Worm (Caenorhabditis elegans) whole organism, L1 larva: ENCODE results near the gene F46B3.14.

Experiments used
- C16A3.4 ChIP-seq: fragments of 150-350 bp; optimal IDR thresholded peaks from 2 replicates; lab custom pipeline; 2014; ENCODE audit warnings: missing biosample characterization, missing genetic modification characterization
- F16B12.6 ChIP-seq: fragments of 150-350 bp; optimal IDR thresholded peaks from 2 replicates; lab custom pipeline; 2014; ENCODE audit warnings: missing biosample characterization, missing genetic modification characterization
- Y116A8C.19 ChIP-seq: sonication (generic microtip); optimal IDR thresholded peaks from 2 replicates; lab custom pipeline; 2016; ENCODE audit warnings: missing compliant biosample characterization, missing genetic modification characterization, borderline replicate concordance
- aha-1 ChIP-seq: fragments of 150-350 bp; optimal IDR thresholded peaks from 2 replicates; lab custom pipeline; 2014; ENCODE audit warnings: missing biosample characterization, missing genetic modification characterization
- ceh-63 ChIP-seq: fragments of 200-800 bp; sonication (Bioruptor generic); optimal IDR thresholded peaks from 2 replicates; lab custom pipeline; 2018; ENCODE audit warnings: mild to moderate bottlenecking, missing genetic modification characterization, missing compliant biosample characterization
- ceh-8 ChIP-seq: fragments of 200-800 bp; sonication (Bioruptor generic); optimal IDR thresholded peaks from 2 replicates; lab custom pipeline; 2018; ENCODE audit warnings: mild to moderate bottlenecking, missing genetic modification characterization, moderate library complexity, missing compliant biosample characterization
- ces-1 ChIP-seq: fragments of 150-350 bp; optimal IDR thresholded peaks from 2 replicates; lab custom pipeline; 2014; ENCODE audit warnings: missing biosample characterization, missing genetic modification reagents, missing genetic modification characterization
- dpl-1 ChIP-seq, 3 experiments: fragments of 150-350 bp in 2 of 3; sonication (generic microtip) in 1 of 3; optimal IDR thresholded peaks; 2 replicates each; lab custom pipeline; 2014 to 2017; ENCODE audit warnings: missing biosample characterization in 3 of 3, missing genetic modification characterization in 3 of 3, missing genetic modification reagents in 3 of 3
- dsc-1 ChIP-seq: sonication (generic microtip); optimal IDR thresholded peaks from 2 replicates; lab custom pipeline; 2016; ENCODE audit warnings: mild to moderate bottlenecking, missing genetic modification characterization, missing compliant biosample characterization
- efl-1 ChIP-seq, 4 experiments: fragments of 150-350 bp; optimal IDR thresholded peaks in 3 of 4; peaks in 1 of 4; 1 replicate in 1 of 4; 2 replicates in 3 of 4; lab custom pipeline; 2014; ENCODE audit warnings: missing biosample characterization in 2 of 4, missing genetic modification characterization in 2 of 4, missing genetic modification reagents in 2 of 4
- efl-3 ChIP-seq: fragments of 200-800 bp; sonication (Bioruptor generic); optimal IDR thresholded peaks from 2 replicates; lab custom pipeline; 2018; ENCODE audit warnings: mild to moderate bottlenecking, missing genetic modification characterization, missing compliant biosample characterization
- egl-13 ChIP-seq: sonication (generic microtip); optimal IDR thresholded peaks from 2 replicates; lab custom pipeline; 2016; ENCODE audit warnings: missing genotype, missing genetic modification reagents, missing genetic modification characterization, missing compliant biosample characterization
- egl-27 ChIP-seq, 2 experiments: fragments of 150-350 bp in 1 of 2; sonication (generic microtip); optimal IDR thresholded peaks; 3 replicates each; lab custom pipeline; 2017 to 2018; ENCODE audit warnings: missing biosample characterization in 2 of 2, missing genetic modification characterization in 2 of 2, missing genetic modification reagents in 2 of 2
- elt-3 ChIP-seq, 6 experiments: fragments of 150-350 bp in 1 of 6; sonication (generic microtip); optimal IDR thresholded peaks; 2 replicates each; lab custom pipeline; 2017 to 2018; ENCODE audit warnings: missing biosample characterization in 6 of 6, missing genetic modification characterization in 6 of 6, inconsistent platforms in 1 of 6
- fkh-8 ChIP-seq: sonication (generic microtip); optimal IDR thresholded peaks from 2 replicates; lab custom pipeline; 2016; ENCODE audit warnings: mild to moderate bottlenecking, missing genetic modification characterization, missing compliant biosample characterization
- hlh-17 ChIP-seq: fragments of 200-800 bp; sonication (Bioruptor generic); optimal IDR thresholded peaks from 2 replicates; lab custom pipeline; 2018; ENCODE audit warnings: missing genetic modification characterization, mild to moderate bottlenecking, missing compliant biosample characterization, moderate library complexity, borderline replicate concordance
- hpl-2 ChIP-seq: fragments of 150-350 bp; optimal IDR thresholded peaks from 2 replicates; lab custom pipeline; 2014; ENCODE audit warnings: missing biosample characterization, missing genetic modification reagents, missing genetic modification characterization
- irx-1 ChIP-seq: sonication (generic microtip); optimal IDR thresholded peaks from 2 replicates; lab custom pipeline; 2016; ENCODE audit warnings: missing genetic modification characterization, missing compliant biosample characterization
- lin-14 ChIP-seq: fragments of 200-800 bp; sonication (Bioruptor generic); optimal IDR thresholded peaks from 2 replicates; lab custom pipeline; 2018; ENCODE audit warnings: mild to moderate bottlenecking, missing genetic modification characterization, moderate library complexity, missing compliant biosample characterization
- lin-39 ChIP-seq: fragments of 150-350 bp; optimal IDR thresholded peaks from 2 replicates; lab custom pipeline; 2014; ENCODE audit warnings: missing biosample characterization, missing genetic modification reagents, missing genetic modification characterization
- lir-3 ChIP-seq: sonication (generic microtip); optimal IDR thresholded peaks from 2 replicates; lab custom pipeline; 2016; ENCODE audit warnings: mild to moderate bottlenecking, missing genetic modification characterization, moderate library complexity, missing compliant biosample characterization; ENCODE audit not compliant: poor library complexity
- lsy-2 ChIP-seq, 2 experiments: fragments of 150-350 bp; optimal IDR thresholded peaks; 2 replicates each; lab custom pipeline; 2014; ENCODE audit warnings: missing biosample characterization in 2 of 2, missing genetic modification characterization in 2 of 2
- mab-9 ChIP-seq: fragments of 200-800 bp; sonication (Bioruptor generic); IDR thresholded peaks from 2 replicates; pipeline ENCODE4 v1.3.6; 2022; ENCODE audit warnings: missing genetic modification reagents, missing genetic modification characterization, missing compliant biosample characterization
- mdl-1 ChIP-seq, 2 experiments: fragments of 150-350 bp; optimal IDR thresholded peaks; 2 replicates each; lab custom pipeline; 2014 to 2017; ENCODE audit warnings: missing biosample characterization in 2 of 2, missing genetic modification characterization in 2 of 2, inconsistent platforms in 1 of 2
- nhr-11 ChIP-seq: fragments of 150-350 bp; optimal IDR thresholded peaks from 2 replicates; lab custom pipeline; 2014; ENCODE audit warnings: missing biosample characterization, missing genetic modification characterization
- nhr-20 ChIP-seq: sonication (generic microtip); optimal IDR thresholded peaks from 2 replicates; lab custom pipeline; 2016; ENCODE audit warnings: mild to moderate bottlenecking, missing genetic modification characterization, missing compliant biosample characterization
- nhr-237 ChIP-seq: fragments of 150-350 bp; optimal IDR thresholded peaks from 2 replicates; lab custom pipeline; 2014; ENCODE audit warnings: missing biosample characterization, missing genetic modification characterization
- nhr-47 ChIP-seq: sonication (generic microtip); optimal IDR thresholded peaks from 2 replicates; lab custom pipeline; 2016; ENCODE audit warnings: mild to moderate bottlenecking, missing genetic modification characterization, moderate library complexity, missing compliant biosample characterization
- nhr-71 ChIP-seq: sonication (generic microtip); optimal IDR thresholded peaks from 2 replicates; lab custom pipeline; 2016; ENCODE audit warnings: mild to moderate bottlenecking, missing genetic modification characterization, moderate library complexity, missing compliant biosample characterization
- nhr-76 ChIP-seq: sonication (generic microtip); optimal IDR thresholded peaks from 2 replicates; lab custom pipeline; 2017; ENCODE audit warnings: missing biosample characterization, missing genetic modification characterization
- nhr-77 ChIP-seq: fragments of 150-350 bp; optimal IDR thresholded peaks from 2 replicates; lab custom pipeline; 2014; ENCODE audit warnings: missing biosample characterization, missing genetic modification characterization
- sptf-1 ChIP-seq: fragments of 150-350 bp; optimal IDR thresholded peaks from 2 replicates; lab custom pipeline; 2014; ENCODE audit warnings: missing biosample characterization, missing genetic modification characterization
- sup-37 ChIP-seq: fragments of 200-800 bp; sonication (Bioruptor generic); optimal IDR thresholded peaks from 2 replicates; lab custom pipeline; 2018; ENCODE audit warnings: mild to moderate bottlenecking, missing genetic modification characterization, missing compliant biosample characterization
- tbx-2 ChIP-seq: sonication (generic microtip); optimal IDR thresholded peaks from 2 replicates; lab custom pipeline; 2016; ENCODE audit warnings: missing genetic modification characterization, missing compliant biosample characterization
- tlp-1 ChIP-seq: fragments of 150-350 bp; optimal IDR thresholded peaks from 2 replicates; lab custom pipeline; 2014; ENCODE audit warnings: missing biosample characterization, missing genetic modification characterization
- unc-30 ChIP-seq: sonication (generic microtip); optimal IDR thresholded peaks from 2 replicates; lab custom pipeline; 2017; ENCODE audit warnings: missing biosample characterization, missing genetic modification characterization
- unc-86 ChIP-seq: sonication (generic microtip); optimal IDR thresholded peaks from 2 replicates; lab custom pipeline; 2016; ENCODE audit warnings: missing genetic modification characterization, missing compliant biosample characterization

The F46B3.14 gene

DNA sequence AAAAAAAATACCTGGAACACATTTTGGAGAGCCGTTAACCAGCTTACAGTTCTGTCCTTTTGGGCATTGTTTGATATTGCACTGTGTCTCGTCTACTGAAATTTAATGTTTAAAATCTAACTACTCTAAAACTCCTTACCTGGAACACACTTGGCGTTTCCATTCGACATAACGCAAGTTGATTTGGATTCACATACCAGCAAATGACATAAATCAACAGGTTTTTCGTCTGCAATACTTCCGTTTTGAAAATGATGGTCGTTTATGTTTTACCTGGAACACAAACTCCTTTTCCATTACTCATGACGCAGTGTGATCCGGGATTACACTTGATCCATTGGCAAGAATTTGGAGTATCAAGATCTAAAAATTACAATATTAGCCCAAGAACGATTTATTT is 5.9 kb downstream of the F46B3.14 start:
- TF ChIP-seq elt-3 (tag; optimal IDR thresholded peaks at IDR 0.05; lab: Kevin White, UChicago) (no peak), sptf-1 (tag; lab: Kevin White, UChicago) (no peak), efl-1 (optimal IDR thresholded peaks at IDR 0.05; lab: Kevin White, UChicago) (no peak), efl-1 (GFP tag; optimal IDR thresholded peaks at IDR 0.05 in 1 of 2; lab: Kevin White, UChicago) (no peak), nhr-20 (tag; lab: Kevin White, UChicago) (no peak), lin-39 (tag; lab: Kevin White, UChicago) (no peak), lin-14 (GFP tag; lab: Kevin White, UChicago) (no peak), dpl-1 (GFP tag; optimal IDR thresholded peaks at IDR 0.05; lab: Kevin White, UChicago) (no peak), ceh-63 (GFP tag; lab: Kevin White, UChicago) (no peak), efl-3 (no peak), egl-27 (tag; optimal IDR thresholded peaks at IDR 0.05; lab: Kevin White, UChicago) (no peak), hlh-17 (no peak), nhr-77 (tag; lab: Kevin White, UChicago) (no peak), sup-37 (GFP tag; lab: Kevin White, UChicago) (no peak), irx-1 (tag; lab: Kevin White, UChicago) (no peak), tbx-2 (no peak), ces-1 (GFP tag; lab: Kevin White, UChicago) (no peak), nhr-11 (tag; lab: Kevin White, UChicago) (no peak), unc-86 (tag; lab: Kevin White, UChicago) (no peak)

DNA sequence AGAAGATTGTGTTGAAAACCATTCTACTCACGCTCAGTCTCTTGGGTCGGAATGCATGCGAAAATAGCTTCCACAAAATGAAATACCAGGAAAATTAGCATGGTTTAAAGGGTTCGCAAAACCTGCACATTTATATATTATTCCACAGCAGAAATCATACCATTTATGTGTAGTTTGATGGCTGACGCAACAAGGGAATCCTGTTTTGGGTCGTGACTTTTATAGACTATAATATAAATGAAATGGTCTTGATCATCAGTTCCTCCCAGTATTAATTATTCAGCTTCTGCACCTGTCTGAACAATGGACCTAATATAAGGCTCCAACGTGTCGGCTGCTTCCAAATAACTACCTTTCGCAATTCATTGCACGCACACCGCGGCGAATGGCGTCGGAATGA is 8.1 kb downstream of the F46B3.14 start, which contains the start of gene F46B3.8:
F46B3.8 (minus strand) TSS at position 101 of the 400 bp plus-strand sequence.
- no peak for TF ChIP-seq lir-3
- TF ChIP-seq unc-30 = no peak

DNA sequence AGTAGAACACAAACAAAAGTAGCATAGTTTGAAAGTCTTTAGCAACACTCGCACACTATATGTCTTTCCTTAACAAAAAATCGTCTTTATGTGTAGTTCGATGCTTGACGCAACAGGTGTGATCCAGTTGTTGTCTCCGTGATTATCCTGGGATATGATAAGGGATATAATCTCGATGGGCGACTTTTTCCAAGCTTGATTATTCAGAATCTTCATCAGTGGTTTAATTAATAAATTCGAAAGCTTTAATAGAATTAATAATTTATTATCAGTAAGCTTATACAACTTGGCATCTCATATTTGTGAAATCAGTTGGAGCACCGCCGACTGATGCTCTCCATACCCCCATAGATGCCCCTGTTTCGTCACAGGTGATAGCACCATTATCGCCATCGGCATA is 12.5 kb downstream of the F46B3.14 start, which contains the start of gene F46B3.7:
F46B3.7 (minus strand) TSS at position 101 of the 400 bp plus-strand sequence.
- TF ChIP-seq elt-3 (tag; optimal IDR thresholded peaks at IDR 0.05; lab: Kevin White, UChicago) (no peak), nhr-237 (tag; lab: Kevin White, UChicago) (no peak), ceh-8 (GFP tag; lab: Kevin White, UChicago) (no peak), lin-39 (tag; lab: Kevin White, UChicago) (no peak)

DNA sequence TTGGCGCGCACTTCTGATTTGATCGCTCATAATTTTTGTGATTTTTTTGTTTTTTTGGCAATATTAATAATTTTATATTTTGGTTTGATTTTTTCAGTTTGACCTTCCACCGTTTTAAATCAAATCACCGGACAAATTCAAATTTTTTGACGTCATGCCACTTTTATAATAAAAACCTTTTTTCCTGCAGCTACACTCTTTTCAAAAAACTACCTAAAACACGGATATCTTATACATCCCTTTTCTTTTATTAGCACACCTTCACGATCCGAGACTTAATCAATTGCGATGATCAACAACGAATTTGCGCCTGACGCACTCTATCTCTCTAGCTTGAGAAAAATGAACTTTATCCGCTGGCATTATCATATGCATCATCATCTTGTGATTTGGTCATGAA is 21.7 kb downstream of the F46B3.14 start, which contains the start of gene grd-2:
grd-2 (plus strand) TSS at position 301 of the 400 bp plus-strand sequence.
- no peak for TF ChIP-seq F16B12.6
- TF ChIP-seq egl-13 (tag; lab: Kevin White, UChicago) = no peak
- no peak for TF ChIP-seq tlp-1
- no peak for TF ChIP-seq fkh-8 (tag; lab: Kevin White, UChicago)
- no peak for TF ChIP-seq dsc-1 (tag; lab: Kevin White, UChicago)
- no peak for TF ChIP-seq mdl-1 (tag; optimal IDR thresholded peaks at IDR 0.05; lab: Kevin White, UChicago)
- TF ChIP-seq lir-3 = no peak
- TF ChIP-seq nhr-76 (tag; lab: Kevin White, UChicago) = no peak
- no peak for TF ChIP-seq nhr-47 (tag; lab: Kevin White, UChicago)
- no peak for TF ChIP-seq unc-86 (tag; lab: Kevin White, UChicago)
- TF ChIP-seq hpl-2 = no peak
- TF ChIP-seq aha-1 (tag; lab: Kevin White, UChicago) = no peak
- no peak for TF ChIP-seq Y116A8C.19
- no peak for TF ChIP-seq nhr-71 (tag; lab: Kevin White, UChicago)
- TF ChIP-seq lsy-2 (tag; optimal IDR thresholded peaks at IDR 0.05; lab: Kevin White, UChicago) = no peak
- TF ChIP-seq C16A3.4 (tag; lab: Kevin White, UChicago) = no peak
- TF ChIP-seq mab-9 = no peak
